Worm (Caenorhabditis elegans): Measurements from ENCODE around the gene srh-70.

ce11 chrII:12530958-12531357 is 12.3 kb upstream of the srh-70 start, which contains the start of gene srx-120:
- no peak for TF ChIP-seq ztf-11 (tag; optimal IDR thresholded peaks at IDR 0.05)
- TF ChIP-seq nhr-237 (tag; optimal IDR thresholded peaks at IDR 0.05), result no peak
- no peak for TF ChIP-seq nhr-12 (tag; optimal IDR thresholded peaks at IDR 0.05)

Data from whole organism, mixed stage, embryonic.